Fruit fly (Drosophila melanogaster): ENCODE data around the gene beat-Vb.

dm6 chr3R:12967612-12968011 lies 51.8 kb downstream of the beat-Vb start, which contains the start of the genes CG14384 and grsm:
- TF ChIP-seq CG10209 (GFP tag; optimal IDR thresholded peaks at IDR 0.05): no peak
- no peak for TF ChIP-seq Camta (GFP tag; optimal IDR thresholded peaks at IDR 0.05)
- TF ChIP-seq sima (GFP tag; optimal IDR thresholded peaks at IDR 0.05): no peak
- TF ChIP-seq CG14014 (GFP tag; IDR thresholded peaks at IDR 0.05): no peak
- no peak for TF ChIP-seq CG13296 (GFP tag; optimal IDR thresholded peaks at IDR 0.05)
- no peak for TF ChIP-seq dan (GFP tag; IDR thresholded peaks at IDR 0.05)
- TF ChIP-seq CG2199 (GFP tag; IDR thresholded peaks at IDR 0.05): no peak

All from whole organism, embryonic.